Fruit fly (Drosophila melanogaster): ENCODE results near the gene Or85f.

The Or85f gene

dm6 chr3R:9394385-9395042, 3.5 kb upstream of the Or85f start, which contains the start of gene FER (continued):
- peak; percentile 37 for TF ChIP-seq CG4328 (GFP tag; optimal IDR thresholded peaks at IDR 0.05)
- TF ChIP-seq Elba2 (GFP tag; optimal IDR thresholded peaks at IDR 0.05): no peak
- TF ChIP-seq CG9437 (GFP tag; optimal IDR thresholded peaks at IDR 0.05): no peak
- TF ChIP-seq bcd (GFP tag; optimal IDR thresholded peaks at IDR 0.05): no peak
- no peak for TF ChIP-seq Lim3 (GFP tag; IDR thresholded peaks at IDR 0.05)
- TF ChIP-seq CG10321 (GFP tag; IDR thresholded peaks at IDR 0.05): no peak
- no peak for TF ChIP-seq CG3065 (GFP tag; optimal IDR thresholded peaks at IDR 0.05)
- no peak for TF ChIP-seq CG12236 (GFP tag; optimal IDR thresholded peaks at IDR 0.05)
- TF ChIP-seq otp (GFP tag; IDR thresholded peaks at IDR 0.05): peak; percentile 57; the same call in 2 of the 3 replicates
- peak; percentile 85 for TF ChIP-seq ci (GFP tag; IDR thresholded peaks at IDR 0.05)
- TF ChIP-seq CG3163 (GFP tag; optimal IDR thresholded peaks at IDR 0.05): peak; percentile 48
- TF ChIP-seq H15 (GFP tag; IDR thresholded peaks at IDR 0.05): no peak
- TF ChIP-seq sisA (GFP tag; IDR thresholded peaks at IDR 0.05): no peak
- no peak for TF ChIP-seq Mrtf (GFP tag; IDR thresholded peaks at IDR 0.05)
- peak; percentile 40 for TF ChIP-seq schlank (tag; optimal IDR thresholded peaks at IDR 0.05)
- TF ChIP-seq Side (GFP tag; optimal IDR thresholded peaks at IDR 0.05): peak; percentile 51
- TF ChIP-seq her (GFP tag; optimal IDR thresholded peaks at IDR 0.05): peak; percentile 61
- no peak for TF ChIP-seq TFAM (GFP tag; optimal IDR thresholded peaks at IDR 0.05)
- peak; percentile 16; the same call in 1 of the 2 replicates for TF ChIP-seq CG31224 (GFP tag; IDR thresholded peaks at IDR 0.05)
- no peak for TF ChIP-seq CG1233 (GFP tag; optimal IDR thresholded peaks at IDR 0.05)
- TF ChIP-seq CG6765 (GFP tag; optimal IDR thresholded peaks at IDR 0.05): peak; percentile 19
- no peak for TF ChIP-seq CG32772 (GFP tag; IDR thresholded peaks at IDR 0.05)
- TF ChIP-seq dysf (GFP tag; IDR thresholded peaks at IDR 0.05): peak; percentile 20; the same call in 1 of the 3 replicates
- TF ChIP-seq CG5245 (GFP tag; optimal IDR thresholded peaks at IDR 0.05): no peak
- 0 out of 2 replicates have a peak, but pooled peaks have one; percentile 41 for TF ChIP-seq wdn (GFP tag; IDR thresholded peaks at IDR 0.05)
- TF ChIP-seq CG10959 (GFP tag; IDR thresholded peaks at IDR 0.05): no peak
- peak; percentile 38 for TF ChIP-seq Antp (GFP tag; optimal IDR thresholded peaks at IDR 0.05)
- peak; percentile 59; the same call in 1 of the 2 replicates for TF ChIP-seq aop (GFP tag; IDR thresholded peaks at IDR 0.05)
- no peak for TF ChIP-seq cad (GFP tag; optimal IDR thresholded peaks at IDR 0.05)
- TF ChIP-seq tin (GFP tag; optimal IDR thresholded peaks at IDR 0.05): no peak
- no peak for TF ChIP-seq Lhr (GFP tag; optimal IDR thresholded peaks at IDR 0.05)
- no peak for TF ChIP-seq CG16815 (GFP tag; optimal IDR thresholded peaks at IDR 0.05)
- TF ChIP-seq CG31388 (GFP tag; optimal IDR thresholded peaks at IDR 0.05): no peak
- TF ChIP-seq Ets65A (GFP tag): peak; percentile 80
- TF ChIP-seq mam (GFP tag; optimal IDR thresholded peaks at IDR 0.05): no peak
- peak; percentile 76 for TF ChIP-seq CG34376 (GFP tag; optimal IDR thresholded peaks at IDR 0.05)
- TF ChIP-seq mirr (GFP tag; optimal IDR thresholded peaks at IDR 0.05): peak; percentile 54
- TF ChIP-seq CG8089 (GFP tag; optimal IDR thresholded peaks at IDR 0.05): no peak
- TF ChIP-seq CG3726 (GFP tag; IDR thresholded peaks at IDR 0.05): no peak
- TF ChIP-seq Meics (GFP tag; optimal IDR thresholded peaks at IDR 0.05): peak; percentile 37
- peak; percentile 68; the same call in 1 of the 3 replicates for TF ChIP-seq CG34224 (GFP tag; IDR thresholded peaks at IDR 0.05; ENCODE audit: partially characterized antibody)
- no peak for TF ChIP-seq YL-1 (GFP tag; optimal IDR thresholded peaks at IDR 0.05)
- TF ChIP-seq BtbVII (GFP tag; optimal IDR thresholded peaks at IDR 0.05): peak; percentile 69
- no peak for TF ChIP-seq CG14860 (GFP tag; IDR thresholded peaks at IDR 0.05; ENCODE audit: partially characterized antibody)
- TF ChIP-seq CG6254 (GFP tag; optimal IDR thresholded peaks at IDR 0.05): peak; percentile 52
- no peak for TF ChIP-seq pum (GFP tag; optimal IDR thresholded peaks at IDR 0.05)
- no peak for TF ChIP-seq CG7556 (GFP tag; optimal IDR thresholded peaks at IDR 0.05)
- TF ChIP-seq hb (GFP tag; IDR thresholded peaks at IDR 0.05; ENCODE audit: partially characterized antibody): no peak
- no peak for TF ChIP-seq wor (GFP tag; IDR thresholded peaks at IDR 0.05)
- no peak for TF ChIP-seq jigr1 (GFP tag; IDR thresholded peaks at IDR 0.05)
- TF ChIP-seq jing (GFP tag; optimal IDR thresholded peaks at IDR 0.05): no peak
- no peak for TF ChIP-seq ro (GFP tag; IDR thresholded peaks at IDR 0.05)
